Worm (Caenorhabditis elegans) whole organism, mixed stage, embryonic: ENCODE measurements around the gene Y57A10C.9.
"Not testable (repeated sequence)": the region's sequence is repeated elsewhere in the genome, so short reads cannot be mapped to it uniquely, and the experiment has no call there.

Experiments used
- M03D4.4 ChIP-seq: sonication (generic microtip); optimal IDR thresholded peaks from 2 replicates; lab custom pipeline; 2017; ENCODE audit warnings: mild to moderate bottlenecking, missing genetic modification characterization, missing compliant biosample characterization
- bed-3 ChIP-seq: fragments of 200-800 bp; sonication (Bioruptor generic); optimal IDR thresholded peaks from 3 replicates; lab custom pipeline; 2018; ENCODE audit warnings: mild to moderate bottlenecking, missing genetic modification characterization, moderate library complexity, missing compliant biosample characterization
- blmp-1 ChIP-seq: fragments of 150-350 bp; optimal IDR thresholded peaks from 2 replicates; lab custom pipeline; 2014; ENCODE audit warnings: missing biosample characterization, missing genetic modification characterization
- ceh-43 ChIP-seq: fragments of 200-800 bp; sonication (Bioruptor generic); optimal IDR thresholded peaks from 2 replicates; lab custom pipeline; 2018; ENCODE audit warnings: mild to moderate bottlenecking, missing genetic modification characterization, moderate library complexity, missing compliant biosample characterization
- ceh-83 ChIP-seq: fragments of 200-800 bp; sonication (Bioruptor generic); optimal IDR thresholded peaks from 2 replicates; lab custom pipeline; 2018; ENCODE audit warnings: mild to moderate bottlenecking, missing genetic modification characterization, missing compliant biosample characterization
- ces-1 ChIP-seq: fragments of 150-350 bp; optimal IDR thresholded peaks from 2 replicates; lab custom pipeline; 2014; ENCODE audit warnings: missing biosample characterization, missing genetic modification reagents, missing genetic modification characterization
- drap-1 ChIP-seq: fragments of 200-800 bp; sonication (Bioruptor generic); optimal IDR thresholded peaks from 3 replicates; lab custom pipeline; 2018; ENCODE audit warnings: mild to moderate bottlenecking, missing genetic modification characterization, missing compliant biosample characterization
- elt-1 ChIP-seq: sonication (generic microtip); optimal IDR thresholded peaks from 2 replicates; lab custom pipeline; 2017; ENCODE audit warnings: missing genetic modification characterization, mild to moderate bottlenecking, missing compliant biosample characterization, antibody characterized with exemption, moderate library complexity, borderline replicate concordance; ENCODE audit not compliant: insufficient read depth
- elt-3 ChIP-seq: fragments of 150-350 bp; optimal IDR thresholded peaks from 2 replicates; lab custom pipeline; 2014; ENCODE audit warnings: missing biosample characterization, missing genetic modification characterization
- ham-2 ChIP-seq: fragments of 200-800 bp; sonication (Bioruptor generic); optimal IDR thresholded peaks from 2 replicates; lab custom pipeline; 2018; ENCODE audit warnings: mild to moderate bottlenecking, missing genetic modification characterization, missing compliant biosample characterization
- lin-13 ChIP-seq: fragments of 150-350 bp; optimal IDR thresholded peaks from 2 replicates; lab custom pipeline; 2014; ENCODE audit warnings: missing biosample characterization, missing genetic modification characterization
- lsy-2 ChIP-seq: fragments of 150-350 bp; optimal IDR thresholded peaks from 2 replicates; lab custom pipeline; 2014; ENCODE audit warnings: missing biosample characterization, missing genetic modification characterization
- mab-5 ChIP-seq: fragments of 150-350 bp; optimal IDR thresholded peaks from 2 replicates; lab custom pipeline; 2014; ENCODE audit warnings: missing biosample characterization, missing genetic modification characterization
- mep-1 ChIP-seq: fragments of 150-350 bp; optimal IDR thresholded peaks from 2 replicates; lab custom pipeline; 2017; ENCODE audit warnings: missing biosample characterization, missing genetic modification reagents, missing genetic modification characterization, inconsistent platforms
- mls-2 ChIP-seq: sonication (generic microtip); optimal IDR thresholded peaks from 2 replicates; lab custom pipeline; 2016; ENCODE audit warnings: mild to moderate bottlenecking, missing genetic modification characterization, moderate library complexity, missing compliant biosample characterization
- nhr-12 ChIP-seq: fragments of 150-350 bp; optimal IDR thresholded peaks from 2 replicates; lab custom pipeline; 2014; ENCODE audit warnings: missing biosample characterization, missing genetic modification characterization
- nhr-237 ChIP-seq: fragments of 150-350 bp; optimal IDR thresholded peaks from 2 replicates; lab custom pipeline; 2014; ENCODE audit warnings: missing biosample characterization, missing genetic modification characterization
- nhr-76 ChIP-seq: sonication (generic microtip); optimal IDR thresholded peaks from 2 replicates; lab custom pipeline; 2017; ENCODE audit warnings: missing biosample characterization, missing genetic modification characterization
- pha-4 ChIP-seq: fragments of 150-350 bp; optimal IDR thresholded peaks from 2 replicates; lab custom pipeline; 2018; ENCODE audit warnings: missing biosample characterization, missing genetic modification reagents, missing genetic modification characterization
- sem-2 ChIP-seq: fragments of 200-800 bp; sonication (Bioruptor generic); optimal IDR thresholded peaks from 2 replicates; lab custom pipeline; 2018; ENCODE audit warnings: mild to moderate bottlenecking, missing genetic modification characterization, missing compliant biosample characterization
- snpc-4 ChIP-seq: fragments of 150-350 bp; optimal IDR thresholded peaks from 2 replicates; lab custom pipeline; 2014; ENCODE audit warnings: missing biosample characterization, missing genetic modification characterization
- sptf-1 ChIP-seq: sonication (generic microtip); optimal IDR thresholded peaks from 2 replicates; lab custom pipeline; 2017; ENCODE audit warnings: mild to moderate bottlenecking, missing genetic modification characterization, moderate library complexity, missing compliant biosample characterization
- unc-62 ChIP-seq: fragments of 150-350 bp; optimal IDR thresholded peaks from 2 replicates; lab custom pipeline; 2014; ENCODE audit warnings: missing biosample characterization, missing genetic modification reagents, missing genetic modification characterization
- zip-8 ChIP-seq: fragments of 150-350 bp; optimal IDR thresholded peaks from 2 replicates; lab custom pipeline; 2014; ENCODE audit warnings: missing biosample characterization, missing genetic modification characterization

The Y57A10C.9 gene

DNA sequence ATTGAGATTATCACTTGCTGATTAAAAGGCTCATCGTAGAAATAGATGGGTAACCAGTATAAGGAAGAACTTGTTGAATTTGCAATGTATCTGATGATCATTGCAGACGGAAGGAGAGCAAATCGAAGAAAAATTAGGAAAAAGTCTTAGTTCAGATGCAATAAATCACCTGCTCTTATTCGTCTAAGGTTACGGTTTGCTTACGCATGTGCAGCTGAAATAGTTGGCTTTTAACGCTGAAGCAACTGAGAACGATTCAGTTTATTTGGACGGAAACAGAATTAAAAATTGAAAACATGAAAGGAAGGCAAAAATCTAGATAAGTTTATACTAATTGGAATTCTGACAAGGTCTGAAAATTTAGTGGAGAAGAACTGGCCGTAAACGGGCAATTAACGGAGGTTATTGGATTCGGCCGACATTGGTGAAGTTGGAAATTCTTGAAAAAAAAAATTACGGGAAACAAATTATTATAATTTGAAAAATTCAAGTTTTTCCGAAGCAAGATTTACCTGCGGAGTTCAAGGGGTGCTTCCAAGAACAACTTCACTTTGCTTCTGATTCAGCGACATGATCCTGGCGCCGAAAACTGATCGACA is 14.5 kb upstream of the Y57A10C.9 start, which contains the start of the genes sre-35 and sre-33:
Gene sre-35, minus strand, starts transcription at position 101 of the 599 bp plus-strand sequence.
Gene sre-33, plus strand, starts transcription at position 549 of the 599 bp plus-strand sequence.
- no peak for TF ChIP-seq ces-1
- TF ChIP-seq sem-2 (GFP tag; lab: Kevin White, UChicago): no peak
- no peak for TF ChIP-seq drap-1 (GFP tag; lab: Kevin White, UChicago)

DNA sequence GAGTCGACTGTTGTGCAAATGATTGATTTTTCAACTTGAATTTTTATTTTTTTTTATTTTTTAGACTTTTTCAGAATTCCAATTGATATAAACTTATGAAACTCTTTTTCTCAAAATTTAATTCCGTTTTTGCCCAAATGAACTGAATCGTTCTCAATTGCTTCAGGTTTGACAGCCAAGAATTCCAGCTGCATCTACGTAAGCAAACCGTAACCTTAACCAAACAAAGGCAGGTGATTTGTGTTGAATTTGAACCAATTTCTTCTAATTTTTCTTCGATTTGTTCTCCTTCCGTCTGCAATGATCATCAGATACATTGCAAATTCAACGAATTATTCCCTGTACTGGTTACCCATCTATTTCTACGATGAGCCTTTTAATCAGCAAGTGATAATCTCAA is 11.5 kb upstream of the Y57A10C.9 start, which contains the start of gene sre-34:
Gene sre-34, plus strand, starts transcription at position 301 of the 400 bp plus-strand sequence.
- TF ChIP-seq lsy-2 (tag; lab: Kevin White, UChicago) (no peak), mls-2 (tag; lab: Kevin White, UChicago) (no peak), sptf-1 (no peak), blmp-1 (tag; lab: Kevin White, UChicago) (no peak), mab-5 (no peak), elt-3 (tag; lab: Kevin White, UChicago) (no peak), mep-1 (tag; lab: Kevin White, UChicago) (no peak)
- TF ChIP-seq, all 35 proteins: peak for 0

DNA sequence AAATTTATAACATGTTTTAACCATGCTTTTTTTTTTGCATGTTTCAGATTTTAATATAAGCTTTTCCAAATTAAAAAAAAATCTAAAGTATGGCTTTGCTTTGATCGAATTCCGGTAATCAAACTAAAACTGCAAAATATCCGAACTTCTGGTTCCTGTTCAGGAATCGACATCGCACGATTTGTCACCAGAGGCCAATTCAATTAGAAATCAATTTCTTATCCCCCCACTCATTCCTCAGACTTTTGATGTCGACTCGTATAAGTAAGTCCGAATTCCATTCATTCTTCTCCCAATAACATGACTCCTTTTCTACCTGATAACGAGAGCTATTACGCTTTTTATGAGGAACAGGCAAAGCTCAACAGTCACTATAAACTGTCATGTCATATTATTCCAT is 9.9 kb upstream of the Y57A10C.9 start, which contains the start of gene srh-27:
Gene srh-27, plus strand, starts transcription at position 301 of the 400 bp plus-strand sequence.
- no peak for TF ChIP-seq elt-3 (tag; lab: Kevin White, UChicago)

DNA sequence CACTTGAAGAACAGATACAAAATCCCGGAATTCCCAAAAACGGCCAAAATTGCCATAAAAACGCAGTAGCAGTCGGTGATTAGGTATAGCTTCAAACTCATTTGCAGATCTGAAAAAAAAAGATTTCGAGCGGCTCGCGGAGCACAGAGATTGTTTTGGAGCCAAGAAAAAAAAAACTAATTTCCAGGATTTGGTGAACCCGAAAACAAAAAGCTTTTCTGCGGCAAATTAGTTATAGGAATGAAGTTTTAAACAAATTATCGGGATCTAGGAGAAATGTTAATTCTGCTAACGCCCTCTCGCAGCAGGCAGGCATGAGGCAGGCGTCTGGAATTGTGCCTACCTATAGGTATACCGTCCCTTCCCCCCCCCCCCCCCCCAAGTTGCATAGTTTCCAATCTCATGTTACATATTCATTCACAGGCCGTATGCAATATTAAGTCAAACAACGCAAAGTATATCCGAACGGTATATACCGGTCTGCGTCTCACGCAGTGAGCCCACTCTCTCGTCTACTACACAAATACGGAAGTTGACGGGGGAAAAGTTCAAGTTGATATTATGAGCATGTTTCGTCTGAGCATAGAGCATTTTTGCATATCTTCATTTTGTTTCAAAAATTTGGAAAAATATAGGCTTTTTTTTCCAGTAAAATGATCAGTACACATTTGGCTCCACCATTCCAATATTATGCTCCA is 6.5 kb upstream of the Y57A10C.9 start, which contains the start of the genes W05H5.1 and pitr-6:
Gene W05H5.1, minus strand, starts transcription at position 101 of the 698 bp plus-strand sequence.
Gene pitr-6, plus strand, starts transcription at position 648 of the 698 bp plus-strand sequence.
- TF ChIP-seq pha-4 (tag; lab: Kevin White, UChicago) (peak; percentile 14), unc-62 (GFP tag; lab: Kevin White, UChicago) (no peak), ham-2 (GFP tag; lab: Kevin White, UChicago) (no peak)

DNA sequence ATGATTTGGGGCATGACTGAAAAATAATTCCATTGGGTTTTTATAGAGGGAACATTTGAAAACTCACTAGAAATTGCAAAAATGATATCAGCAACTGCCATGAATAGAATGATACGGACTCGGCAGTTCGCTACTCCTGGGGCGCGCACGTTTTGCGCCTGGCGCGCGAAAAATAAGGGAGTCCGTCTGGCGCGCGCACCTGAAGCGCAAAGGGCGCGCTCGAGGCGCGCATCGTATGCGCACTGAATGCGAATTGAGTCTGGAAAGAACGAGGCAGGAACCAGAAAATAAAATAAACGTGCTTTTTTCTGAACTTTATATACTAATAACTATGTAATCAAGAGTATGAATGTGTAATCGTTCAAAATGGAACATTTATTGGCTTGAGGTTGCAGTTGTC is 2.8 kb upstream of the Y57A10C.9 start, which contains the start of gene Y57A10C.10:
Gene Y57A10C.10, minus strand, starts transcription at position 101 of the 400 bp plus-strand sequence.
- not testable (repeated sequence) for TF ChIP-seq ces-1; mep-1 (tag; lab: Kevin White, UChicago); blmp-1 (tag; lab: Kevin White, UChicago)

DNA sequence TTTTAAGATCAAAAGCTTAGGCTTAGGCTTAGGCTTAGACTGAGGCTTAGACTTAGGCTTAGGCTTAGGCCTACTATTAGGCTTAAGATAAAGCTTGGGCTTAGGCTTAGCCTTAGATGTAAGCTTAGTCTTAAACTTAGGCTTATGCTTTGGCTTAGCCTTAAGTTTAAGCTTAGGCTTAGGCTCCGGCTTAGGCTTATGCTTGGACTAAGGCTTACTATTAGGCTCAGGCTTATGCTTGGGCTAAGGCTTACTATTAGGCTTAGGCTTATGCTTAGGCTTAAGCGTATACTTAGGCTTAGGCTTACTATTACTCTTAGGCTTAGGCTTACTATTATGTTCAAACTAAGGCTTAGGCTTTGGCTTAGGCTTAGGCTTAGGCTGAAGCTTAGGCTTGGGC is 1.6 kb downstream of the Y57A10C.9 start:
- TF ChIP-seq ham-2 (GFP tag; lab: Kevin White, UChicago) (peak; percentile 65), ces-1 (no peak)

DNA sequence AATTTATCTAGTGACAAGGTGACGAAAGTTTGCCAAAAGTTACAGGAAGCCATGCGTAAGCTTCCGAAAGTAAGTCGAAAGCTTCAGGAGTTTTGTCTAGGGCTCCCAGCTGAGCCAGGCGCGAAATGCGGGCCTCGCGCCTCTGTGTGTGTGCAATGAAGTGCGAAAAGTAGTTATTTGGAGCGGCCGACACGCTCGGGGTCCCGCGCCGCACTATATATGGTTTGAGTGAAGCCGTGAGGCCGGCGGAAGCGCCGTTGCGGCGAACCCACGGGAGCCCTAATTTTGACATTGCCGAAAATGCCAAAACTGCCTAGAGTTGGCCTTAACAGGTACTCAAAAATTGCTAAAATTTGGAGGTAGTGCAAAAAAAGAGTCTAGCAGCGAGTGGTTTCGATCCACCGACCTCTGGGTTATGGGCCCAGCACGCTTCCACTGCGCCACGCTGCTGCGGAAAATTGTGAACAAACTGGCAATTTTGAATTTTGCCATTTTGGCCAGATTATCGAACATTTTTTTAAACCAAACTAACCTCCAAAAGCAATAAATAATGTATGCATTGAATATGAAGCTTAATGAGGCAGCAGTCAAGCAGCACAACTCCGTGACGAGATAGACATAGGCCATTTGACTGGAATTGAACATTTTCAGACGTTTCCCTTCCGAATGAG is 3.0 kb downstream of the Y57A10C.9 start:
- no peak for TF ChIP-seq M03D4.4
- TF ChIP-seq elt-1 (tag; lab: Kevin White, UChicago): no peak
- TF ChIP-seq sptf-1: no peak
- no peak for TF ChIP-seq unc-62 (GFP tag; lab: Kevin White, UChicago)
- no peak for TF ChIP-seq blmp-1 (tag; lab: Kevin White, UChicago)
- TF ChIP-seq nhr-76 (tag; lab: Kevin White, UChicago): no peak
- no peak for TF ChIP-seq pha-4 (tag; lab: Kevin White, UChicago)
- no peak for TF ChIP-seq zip-8
- TF ChIP-seq ces-1: no peak
- TF ChIP-seq snpc-4 (tag; lab: Kevin White, UChicago): no peak
- TF ChIP-seq lin-13 (tag; lab: Kevin White, UChicago): no peak
- TF ChIP-seq ceh-43: no peak
- no peak for TF ChIP-seq nhr-237 (tag; lab: Kevin White, UChicago)
- TF ChIP-seq bed-3 (GFP tag; lab: Kevin White, UChicago): no peak
- no peak for TF ChIP-seq drap-1 (GFP tag; lab: Kevin White, UChicago)
- TF ChIP-seq mep-1 (tag; lab: Kevin White, UChicago): no peak
- no peak for TF ChIP-seq ceh-83 (GFP tag; lab: Kevin White, UChicago)
- no peak for TF ChIP-seq nhr-12 (tag; lab: Kevin White, UChicago)
- TF ChIP-seq mls-2 (tag; lab: Kevin White, UChicago): no peak
